Worm (Caenorhabditis elegans) whole organism, young adult: ENCODE results near the gene clc-12.

Experiments
- B0019.2 ChIP-seq: fragments of 200-800 bp; sonication (Bioruptor generic); conservative IDR thresholded peaks from 2 replicates; pipeline ENCODE4 v1.3.6; 2022; ENCODE audit warnings: missing genetic modification reagents, missing genetic modification characterization, missing compliant biosample characterization
- B0261.1 ChIP-seq: sonication (generic microtip); optimal IDR thresholded peaks from 2 replicates; lab custom pipeline; 2016; ENCODE audit warnings: mild to moderate bottlenecking, missing genetic modification characterization, moderate library complexity, missing compliant biosample characterization
- C17E4.6 ChIP-seq: fragments of 200-800 bp; sonication (Bioruptor generic); IDR thresholded peaks from 2 replicates; pipeline ENCODE4 v1.3.6; 2022; ENCODE audit warnings: missing genetic modification reagents, missing genetic modification characterization, missing compliant biosample characterization
- F22D6.2 ChIP-seq: sonication (generic microtip); optimal IDR thresholded peaks from 2 replicates; lab custom pipeline; 2016; ENCODE audit warnings: mild to moderate bottlenecking, missing genetic modification characterization, missing compliant biosample characterization
- F52B5.7 ChIP-seq: sonication (generic microtip); optimal IDR thresholded peaks from 2 replicates; lab custom pipeline; 2016; ENCODE audit warnings: mild to moderate bottlenecking, missing genetic modification characterization, missing compliant biosample characterization
- F55B11.4 ChIP-seq: sonication (generic microtip); optimal IDR thresholded peaks from 2 replicates; lab custom pipeline; 2016; ENCODE audit warnings: missing compliant biosample characterization, missing genetic modification characterization, borderline replicate concordance; ENCODE audit not compliant: insufficient read depth
- F57C9.4 ChIP-seq: sonication (generic microtip); optimal IDR thresholded peaks from 2 replicates; lab custom pipeline; 2017; ENCODE audit warnings: mild to moderate bottlenecking, missing genetic modification characterization, missing compliant biosample characterization
- K12H6.12 ChIP-seq: fragments of 200-800 bp; sonication (Bioruptor generic); optimal IDR thresholded peaks from 2 replicates; lab custom pipeline; 2018; ENCODE audit warnings: mild to moderate bottlenecking, missing genetic modification characterization, missing compliant biosample characterization
- T07F8.4 ChIP-seq: sonication (generic microtip); optimal IDR thresholded peaks from 2 replicates; lab custom pipeline; 2016; ENCODE audit warnings: mild to moderate bottlenecking, missing genetic modification characterization, moderate library complexity, missing compliant biosample characterization
- Y53G8AR.9 ChIP-seq: fragments of 200-800 bp; sonication (Bioruptor generic); conservative IDR thresholded peaks from 2 replicates; pipeline ENCODE4 v1.3.6; 2022; ENCODE audit warnings: missing genetic modification reagents, missing genetic modification characterization, missing compliant biosample characterization
- Y67H2A.10 ChIP-seq: fragments of 200-800 bp; sonication (Bioruptor generic); conservative IDR thresholded peaks from 2 replicates; pipeline ENCODE4 v1.3.6; 2022; ENCODE audit warnings: missing genetic modification reagents, missing genetic modification characterization, missing compliant biosample characterization
- Y79H2A.3 ChIP-seq: fragments of 200-800 bp; sonication (Bioruptor generic); conservative IDR thresholded peaks from 2 replicates; pipeline ENCODE4 v1.3.6; 2022; ENCODE audit warnings: missing genetic modification reagents, missing genetic modification characterization, missing compliant biosample characterization
- Y95B8A.8 ChIP-seq: fragments of 200-800 bp; sonication (Bioruptor generic); IDR thresholded peaks from 2 replicates; pipeline ENCODE4 v1.3.6; 2022; ENCODE audit warnings: missing genetic modification reagents, missing genetic modification characterization, missing compliant biosample characterization
- aptf-2 ChIP-seq: fragments of 200-800 bp; sonication (Bioruptor generic); conservative IDR thresholded peaks from 2 replicates; pipeline ENCODE4 v1.3.6; 2022; ENCODE audit warnings: missing genetic modification reagents, missing genetic modification characterization, missing compliant biosample characterization
- attf-5 ChIP-seq: fragments of 200-800 bp; sonication (Bioruptor generic); optimal IDR thresholded peaks from 2 replicates; lab custom pipeline; 2018; ENCODE audit warnings: mild to moderate bottlenecking, missing genetic modification characterization, missing compliant biosample characterization
- ceh-79 ChIP-seq: sonication (generic microtip); optimal IDR thresholded peaks from 2 replicates; lab custom pipeline; 2017; ENCODE audit warnings: mild to moderate bottlenecking, missing genetic modification characterization, missing compliant biosample characterization
- ceh-91 ChIP-seq: fragments of 200-800 bp; sonication (Bioruptor generic); IDR thresholded peaks from 2 replicates; pipeline ENCODE4 v1.3.6; 2022; ENCODE audit warnings: missing genetic modification reagents, missing genetic modification characterization, missing compliant biosample characterization
- dox-1 ChIP-seq: fragments of 200-800 bp; sonication (Bioruptor generic); IDR thresholded peaks from 2 replicates; pipeline ENCODE4 v1.3.6; 2022; ENCODE audit warnings: missing genetic modification reagents, missing genetic modification characterization, missing compliant biosample characterization
- him-1 ChIP-seq: sonication (generic microtip); optimal IDR thresholded peaks from 2 replicates; lab custom pipeline; 2016; ENCODE audit warnings: missing genotype, missing genetic modification reagents, missing genetic modification characterization, missing compliant biosample characterization
- hlh-12 ChIP-seq: sonication (generic microtip); optimal IDR thresholded peaks from 2 replicates; lab custom pipeline; 2016; ENCODE audit warnings: missing genetic modification characterization, missing compliant biosample characterization
- hrde-1 ChIP-seq: sonication (generic microtip); optimal IDR thresholded peaks from 2 replicates; lab custom pipeline; 2016; ENCODE audit warnings: missing genetic modification characterization, mild to moderate bottlenecking, missing compliant biosample characterization, moderate library complexity, missing genotype, missing genetic modification reagents, borderline replicate concordance
- lag-1 ChIP-seq: fragments of 200-800 bp; sonication (Bioruptor generic); IDR thresholded peaks from 2 replicates; pipeline ENCODE4 v1.3.6; 2022; ENCODE audit warnings: missing genetic modification reagents, missing genetic modification characterization, missing compliant biosample characterization
- let-607 ChIP-seq, 2 experiments: fragments of 200-800 bp in 1 of 2; sonication (Bioruptor generic) in 1 of 2; sonication (generic microtip) in 1 of 2; optimal IDR thresholded peaks; 2 replicates each; lab custom pipeline; 2016 to 2018; ENCODE audit warnings: mild to moderate bottlenecking in 2 of 2, missing compliant biosample characterization in 2 of 2, missing genetic modification characterization in 2 of 2, moderate library complexity in 2 of 2, missing genotype in 1 of 2
- nhr-80 ChIP-seq: sonication (generic microtip); optimal IDR thresholded peaks from 2 replicates; lab custom pipeline; 2016; ENCODE audit warnings: missing genetic modification characterization, missing compliant biosample characterization
- pbrm-1 ChIP-seq: fragments of 200-800 bp; sonication (Bioruptor generic); IDR thresholded peaks from 2 replicates; pipeline ENCODE4 v1.3.6; 2022; ENCODE audit warnings: missing genetic modification reagents, missing genetic modification characterization, missing compliant biosample characterization
- rec-8 ChIP-seq, 2 experiments: sonication (generic microtip); optimal IDR thresholded peaks; 2 replicates each; lab custom pipeline; 2016; ENCODE audit warnings: mild to moderate bottlenecking in 2 of 2, missing genetic modification characterization in 2 of 2, missing genetic modification reagents in 2 of 2, missing genotype in 2 of 2, missing biosample characterization in 1 of 2, missing compliant biosample characterization in 1 of 2, moderate library complexity in 1 of 2
- snpc-1.3 ChIP-seq: sonication (generic microtip); optimal IDR thresholded peaks from 2 replicates; lab custom pipeline; 2017; ENCODE audit warnings: missing genetic modification characterization, mild to moderate bottlenecking, missing compliant biosample characterization, antibody characterized with exemption, moderate library complexity, missing genotype, missing genetic modification reagents; ENCODE audit not compliant: insufficient read depth
- snpc-3.4 ChIP-seq: sonication (generic microtip); optimal IDR thresholded peaks from 2 replicates; lab custom pipeline; 2017; ENCODE audit warnings: missing genetic modification characterization, mild to moderate bottlenecking, missing compliant biosample characterization, antibody characterized with exemption, moderate library complexity, missing genotype, missing genetic modification reagents
- sptf-2 ChIP-seq: fragments of 200-800 bp; sonication (Bioruptor generic); optimal IDR thresholded peaks from 2 replicates; lab custom pipeline; 2018; ENCODE audit warnings: mild to moderate bottlenecking, missing genetic modification characterization, missing compliant biosample characterization
- tbx-9 ChIP-seq: sonication (generic microtip); optimal IDR thresholded peaks from 2 replicates; lab custom pipeline; 2016; ENCODE audit warnings: borderline replicate concordance, missing genetic modification characterization, inconsistent platforms, missing compliant biosample characterization

Gene clc-12

DNA sequence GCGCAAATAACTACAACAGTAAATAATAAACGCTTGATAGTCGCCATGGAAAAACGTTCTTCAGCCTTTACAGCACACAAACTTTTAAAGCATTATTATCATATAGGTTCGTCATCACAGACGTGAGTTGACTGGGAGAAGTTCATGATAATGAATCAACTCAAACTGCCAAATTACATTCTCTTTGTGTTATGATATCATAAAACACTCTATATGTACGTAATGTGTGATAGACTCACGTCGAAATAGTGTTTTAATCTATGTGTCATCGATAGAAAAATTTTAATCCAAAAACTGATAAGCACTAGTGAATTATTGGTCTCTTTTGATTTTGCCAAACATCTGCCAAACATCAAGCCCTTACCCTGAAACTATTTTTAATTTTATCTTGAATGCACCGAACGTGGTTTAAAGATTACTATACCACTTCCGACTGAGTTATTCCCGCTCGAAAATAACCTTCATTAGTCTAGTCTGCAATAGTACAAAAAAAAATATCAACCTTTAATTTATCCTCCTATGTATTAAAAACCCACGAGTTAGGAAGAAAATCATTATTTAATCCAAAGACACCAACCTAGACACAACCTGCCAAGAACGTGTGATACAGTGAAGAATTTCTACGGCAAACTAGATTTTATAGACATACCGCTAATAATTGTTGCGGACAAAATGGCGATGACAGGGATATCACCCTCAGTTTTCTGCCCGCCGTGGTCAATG is at the start of gene clc-12, which contains the start of gene clec-240:
Gene clc-12, minus strand, starts transcription at position 47 of the 723 bp plus-strand sequence.
Gene clec-240, plus strand, starts transcription at position 673 of the 723 bp plus-strand sequence.
- TF ChIP-seq tbx-9 (tag; lab: Kevin White, UChicago) (no peak), nhr-80 (tag; lab: Kevin White, UChicago) (no peak), him-1 (no peak), dox-1 (GFP tag; lab: Robert Waterston, UW) (no peak), Y67H2A.10 (GFP tag; lab: Robert Waterston, UW) (no peak), hrde-1 (tag; lab: Kevin White, UChicago) (no peak), F52B5.7 (tag; lab: Kevin White, UChicago) (no peak), F22D6.2 (tag; lab: Kevin White, UChicago) (no peak)

DNA sequence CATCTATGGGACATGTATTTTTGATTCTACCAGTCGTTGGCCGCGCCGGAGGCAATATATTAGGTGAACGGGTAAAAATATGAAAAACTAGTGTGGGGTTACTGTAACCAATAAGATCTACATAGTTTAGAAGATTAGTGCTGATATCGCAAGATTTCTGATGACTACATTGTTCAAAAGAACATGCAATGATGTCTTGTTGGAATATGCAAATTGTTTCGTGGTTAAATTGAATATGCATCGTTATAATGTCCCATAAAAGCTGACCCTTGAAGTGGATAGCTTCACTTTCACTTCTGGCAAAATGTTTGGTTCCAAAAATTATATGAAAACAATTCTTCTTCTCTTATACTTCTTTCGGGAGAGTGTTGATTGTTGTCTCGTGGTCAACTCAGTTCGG is 35.3 kb upstream of the clc-12 start, which contains the start of gene F28B1.2:
Gene F28B1.2, plus strand, starts transcription at position 301 of the 400 bp plus-strand sequence.
- TF ChIP-seq let-607 (tag; optimal IDR thresholded peaks at IDR 0.05; lab: Kevin White, UChicago) (no peak), F57C9.4 (no peak), C17E4.6 (GFP tag; lab: Robert Waterston, UW) (no peak)

DNA sequence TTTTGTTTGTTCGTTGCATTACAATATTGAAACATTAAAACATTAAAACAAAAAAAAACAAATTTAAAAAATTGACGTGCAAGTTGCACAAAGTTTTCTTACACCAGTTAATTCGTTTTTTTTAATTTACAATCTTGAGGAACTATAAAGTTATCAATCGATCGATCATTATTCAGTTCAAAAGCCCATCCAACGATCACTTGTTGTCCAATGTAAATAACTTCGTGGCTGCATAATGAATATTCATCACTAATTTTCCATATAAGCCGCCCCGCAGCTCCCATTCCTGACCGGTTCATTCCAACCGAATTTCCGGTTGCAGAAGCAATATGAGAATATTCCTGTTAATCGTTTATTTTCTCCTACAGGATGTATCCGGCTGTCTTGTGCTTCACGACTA is 33.1 kb upstream of the clc-12 start, which contains the start of gene hpo-33:
Gene hpo-33, plus strand, starts transcription at position 301 of the 400 bp plus-strand sequence.
- TF ChIP-seq aptf-2 (GFP tag; lab: Robert Waterston, UW) = no peak
- no peak for TF ChIP-seq F55B11.4 (tag; lab: Kevin White, UChicago)
- no peak for TF ChIP-seq T07F8.4 (tag; lab: Kevin White, UChicago)
- no peak for TF ChIP-seq B0261.1 (tag; lab: Kevin White, UChicago)
- no peak for TF ChIP-seq pbrm-1 (GFP tag; lab: Robert Waterston, UW)
- no peak for TF ChIP-seq Y67H2A.10 (GFP tag; lab: Robert Waterston, UW)

DNA sequence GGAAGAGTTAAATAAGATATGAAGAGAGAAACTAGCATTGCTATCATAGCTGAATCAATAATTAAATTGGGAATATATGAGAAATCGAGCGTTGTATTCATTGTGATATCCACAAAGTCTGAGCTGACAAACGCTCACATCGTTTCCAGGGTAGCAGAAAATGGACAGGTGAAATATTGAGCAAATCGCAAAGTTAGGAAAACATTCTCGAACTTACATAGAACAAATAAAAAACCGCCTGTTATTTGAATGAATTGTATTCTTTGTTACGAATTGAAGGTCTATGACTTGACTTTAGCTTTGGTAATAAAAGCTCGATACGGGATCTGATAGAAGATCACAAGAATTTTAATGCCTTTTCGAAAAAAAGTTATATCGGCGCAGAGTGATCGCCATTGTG is 26.7 kb upstream of the clc-12 start, which contains the start of gene srz-94:
Gene srz-94, minus strand, starts transcription at position 101 of the 400 bp plus-strand sequence.
- TF ChIP-seq attf-5 (GFP tag; lab: Kevin White, UChicago) = no peak
- TF ChIP-seq hlh-12 (tag; lab: Kevin White, UChicago) = no peak
- TF ChIP-seq snpc-3.4 (tag; lab: Kevin White, UChicago) = no peak
- no peak for TF ChIP-seq Y79H2A.3 (GFP tag; lab: Robert Waterston, UW)
- no peak for TF ChIP-seq nhr-80 (tag; lab: Kevin White, UChicago)
- no peak for TF ChIP-seq Y95B8A.8 (GFP tag; lab: Robert Waterston, UW)
- no peak for TF ChIP-seq B0019.2 (GFP tag; lab: Robert Waterston, UW)
- TF ChIP-seq ceh-79 (tag; lab: Kevin White, UChicago) = no peak
- no peak for TF ChIP-seq sptf-2 (GFP tag; lab: Kevin White, UChicago)

DNA sequence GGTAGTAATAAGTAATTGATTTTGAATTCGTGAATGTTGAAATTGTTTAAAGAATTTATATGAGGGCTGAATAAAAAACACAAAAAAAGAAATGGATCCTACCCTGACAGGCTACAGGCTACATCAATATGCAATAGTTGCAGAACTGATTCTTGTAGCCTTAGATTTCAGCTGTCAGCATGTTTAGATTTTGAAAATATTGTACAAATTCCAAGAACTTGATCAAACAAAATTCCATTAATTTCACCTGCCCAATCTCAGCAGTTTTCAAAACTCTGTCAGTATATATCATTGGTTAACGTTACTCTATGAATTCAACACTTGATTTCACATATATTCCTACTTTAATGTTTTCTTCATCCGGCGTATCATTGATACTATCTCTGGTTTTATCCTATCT is 21.2 kb upstream of the clc-12 start:
- TF ChIP-seq rec-8 (tag; optimal IDR thresholded peaks at IDR 0.05; lab: Kevin White, UChicago) (no peak), lag-1 (no peak), snpc-1.3 (tag; lab: Kevin White, UChicago) (no peak), Y53G8AR.9 (GFP tag; lab: Robert Waterston, UW) (no peak), ceh-91 (no peak), K12H6.12 (tag; lab: Kevin White, UChicago) (no peak)
